Worm (Caenorhabditis elegans) whole organism, young adult: ENCODE results near the gene C50F7.6.

Source experiments
- B0019.2 ChIP-seq: fragments of 200-800 bp; sonication (Bioruptor generic); conservative IDR thresholded peaks from 2 replicates; pipeline ENCODE4 v1.3.6; 2022; ENCODE audit warnings: missing genetic modification reagents, missing genetic modification characterization, missing compliant biosample characterization
- D2030.7 ChIP-seq: fragments of 200-800 bp; sonication (Bioruptor generic); IDR thresholded peaks from 2 replicates; pipeline ENCODE4 v1.3.6; 2022; ENCODE audit warnings: missing genetic modification reagents, missing genetic modification characterization, missing compliant biosample characterization
- F22D6.2 ChIP-seq: sonication (generic microtip); optimal IDR thresholded peaks from 2 replicates; lab custom pipeline; 2016; ENCODE audit warnings: mild to moderate bottlenecking, missing genetic modification characterization, missing compliant biosample characterization
- F23B12.7 ChIP-seq: sonication (generic microtip); optimal IDR thresholded peaks from 2 replicates; lab custom pipeline; 2017; ENCODE audit warnings: missing genetic modification characterization, mild to moderate bottlenecking, missing compliant biosample characterization, antibody characterized with exemption, moderate library complexity; ENCODE audit not compliant: insufficient read depth
- F33H1.4 ChIP-seq: fragments of 200-800 bp; sonication (Bioruptor generic); IDR thresholded peaks from 2 replicates; pipeline ENCODE4 v1.3.6; 2022; ENCODE audit warnings: missing genetic modification reagents, missing genetic modification characterization, missing compliant biosample characterization
- F52B5.7 ChIP-seq: sonication (generic microtip); optimal IDR thresholded peaks from 2 replicates; lab custom pipeline; 2016; ENCODE audit warnings: mild to moderate bottlenecking, missing genetic modification characterization, missing compliant biosample characterization
- K12H6.12 ChIP-seq: fragments of 200-800 bp; sonication (Bioruptor generic); optimal IDR thresholded peaks from 2 replicates; lab custom pipeline; 2018; ENCODE audit warnings: mild to moderate bottlenecking, missing genetic modification characterization, missing compliant biosample characterization
- ZK185.1 ChIP-seq: sonication (generic microtip); optimal IDR thresholded peaks from 2 replicates; lab custom pipeline; 2016; ENCODE audit warnings: mild to moderate bottlenecking, missing genetic modification characterization, missing compliant biosample characterization; ENCODE audit not compliant: poor library complexity, severe bottlenecking
- aptf-2 ChIP-seq: fragments of 200-800 bp; sonication (Bioruptor generic); conservative IDR thresholded peaks from 2 replicates; pipeline ENCODE4 v1.3.6; 2022; ENCODE audit warnings: missing genetic modification reagents, missing genetic modification characterization, missing compliant biosample characterization
- aptf-3 ChIP-seq: fragments of 200-800 bp; sonication (Bioruptor generic); IDR thresholded peaks from 2 replicates; pipeline ENCODE4 v1.3.6; 2022; ENCODE audit warnings: missing genetic modification characterization, missing compliant biosample characterization
- atf-7 ChIP-seq: sonication (generic microtip); optimal IDR thresholded peaks from 2 replicates; lab custom pipeline; 2017; ENCODE audit warnings: mild to moderate bottlenecking, missing genetic modification characterization, missing compliant biosample characterization
- attf-3 ChIP-seq: fragments of 200-800 bp; sonication (Bioruptor generic); conservative IDR thresholded peaks from 2 replicates; pipeline ENCODE4 v1.3.6; 2022; ENCODE audit warnings: missing genetic modification reagents, missing genetic modification characterization, missing compliant biosample characterization
- attf-5 ChIP-seq: fragments of 200-800 bp; sonication (Bioruptor generic); optimal IDR thresholded peaks from 2 replicates; lab custom pipeline; 2018; ENCODE audit warnings: mild to moderate bottlenecking, missing genetic modification characterization, missing compliant biosample characterization
- attf-6 ChIP-seq: fragments of 200-800 bp; sonication (Bioruptor generic); IDR thresholded peaks from 2 replicates; pipeline ENCODE4 v1.3.6; 2022; ENCODE audit warnings: missing genetic modification reagents, missing genetic modification characterization, missing compliant biosample characterization
- bed-1 ChIP-seq: fragments of 200-800 bp; sonication (Bioruptor generic); IDR thresholded peaks from 2 replicates; pipeline ENCODE4 v1.3.6; 2022; ENCODE audit warnings: missing genetic modification reagents, missing genetic modification characterization, missing compliant biosample characterization
- ccch-3 ChIP-seq: fragments of 200-800 bp; sonication (Bioruptor generic); optimal IDR thresholded peaks from 2 replicates; lab custom pipeline; 2018; ENCODE audit warnings: mild to moderate bottlenecking, missing genetic modification characterization, missing compliant biosample characterization
- cebp-1 ChIP-seq, 2 experiments: fragments of 200-800 bp in 1 of 2; sonication (Bioruptor generic) in 1 of 2; sonication (generic microtip) in 1 of 2; IDR thresholded peaks in 1 of 2; optimal IDR thresholded peaks in 1 of 2; 2 replicates each; pipeline versions ENCODE4 v1.3.6 to Lab custom; 2017 to 2022; ENCODE audit warnings: missing compliant biosample characterization in 2 of 2, missing genetic modification characterization in 2 of 2, mild to moderate bottlenecking in 1 of 2, missing genetic modification reagents in 1 of 2, moderate library complexity in 1 of 2
- cebp-2 ChIP-seq: fragments of 200-800 bp; sonication (Bioruptor generic); IDR thresholded peaks from 2 replicates; pipeline ENCODE4 v1.3.6; 2022; ENCODE audit warnings: missing genetic modification characterization, missing compliant biosample characterization
- die-1 ChIP-seq: sonication (generic microtip); optimal IDR thresholded peaks from 2 replicates; lab custom pipeline; 2016; ENCODE audit warnings: missing genotype, mild to moderate bottlenecking, missing genetic modification characterization, missing compliant biosample characterization
- dpl-1 ChIP-seq: fragments of 150-350 bp; optimal IDR thresholded peaks from 2 replicates; lab custom pipeline; 2014; ENCODE audit warnings: missing biosample characterization, missing genetic modification reagents, missing genetic modification characterization
- efl-1 ChIP-seq: fragments of 150-350 bp; optimal IDR thresholded peaks from 2 replicates; lab custom pipeline; 2014; ENCODE audit warnings: missing biosample characterization, missing genetic modification reagents, missing genetic modification characterization
- egl-18 ChIP-seq: fragments of 200-800 bp; sonication (Bioruptor generic); IDR thresholded peaks from 2 replicates; pipeline ENCODE4 v1.3.6; 2022; ENCODE audit warnings: missing genetic modification reagents, missing genetic modification characterization, missing compliant biosample characterization
- egl-44 ChIP-seq: fragments of 200-800 bp; sonication (Bioruptor generic); IDR thresholded peaks from 2 replicates; pipeline ENCODE4 v1.3.6; 2022; ENCODE audit warnings: missing genetic modification reagents, missing genetic modification characterization, missing compliant biosample characterization
- egrh-3 ChIP-seq: fragments of 200-800 bp; sonication (Bioruptor generic); IDR thresholded peaks from 2 replicates; pipeline ENCODE4 v1.3.6; 2022; ENCODE audit warnings: missing genetic modification reagents, missing genetic modification characterization, missing compliant biosample characterization
- ekl-4 ChIP-seq: fragments of 200-800 bp; sonication (Bioruptor generic); IDR thresholded peaks from 2 replicates; pipeline ENCODE4 v1.3.6; 2022; ENCODE audit warnings: missing genetic modification reagents, missing genetic modification characterization, missing compliant biosample characterization
- fkh-3 ChIP-seq: sonication (generic microtip); optimal IDR thresholded peaks from 2 replicates; lab custom pipeline; 2016; ENCODE audit warnings: mild to moderate bottlenecking, missing genetic modification characterization, missing compliant biosample characterization
- hlh-26 ChIP-seq: fragments of 200-800 bp; sonication (Bioruptor generic); conservative IDR thresholded peaks from 2 replicates; pipeline ENCODE4 v1.3.6; 2022; ENCODE audit warnings: missing genetic modification reagents, missing genetic modification characterization, missing compliant biosample characterization
- hrde-1 ChIP-seq: sonication (generic microtip); optimal IDR thresholded peaks from 2 replicates; lab custom pipeline; 2016; ENCODE audit warnings: missing genetic modification characterization, mild to moderate bottlenecking, missing compliant biosample characterization, moderate library complexity, missing genotype, missing genetic modification reagents, borderline replicate concordance
- lag-1 ChIP-seq: fragments of 200-800 bp; sonication (Bioruptor generic); IDR thresholded peaks from 2 replicates; pipeline ENCODE4 v1.3.6; 2022; ENCODE audit warnings: missing genetic modification reagents, missing genetic modification characterization, missing compliant biosample characterization
- let-526 ChIP-seq: fragments of 200-800 bp; sonication (Bioruptor generic); IDR thresholded peaks from 2 replicates; pipeline ENCODE4 v1.3.6; 2022; ENCODE audit warnings: missing genetic modification reagents, missing genetic modification characterization, missing compliant biosample characterization
- lin-35 ChIP-seq, 3 experiments: fragments of 150-350 bp in 2 of 3; sonication (generic microtip) in 1 of 3; optimal IDR thresholded peaks; 2 replicates each; lab custom pipeline; 2014 to 2018; ENCODE audit warnings: missing biosample characterization in 3 of 3, missing genetic modification characterization in 3 of 3, missing genetic modification reagents in 3 of 3
- lin-40 ChIP-seq: sonication (generic microtip); optimal IDR thresholded peaks from 2 replicates; lab custom pipeline; 2016; ENCODE audit warnings: missing genetic modification characterization, mild to moderate bottlenecking, missing compliant biosample characterization, missing genotype, missing genetic modification reagents
- lin-54 ChIP-seq: fragments of 200-800 bp; sonication (Bioruptor generic); optimal IDR thresholded peaks from 2 replicates; lab custom pipeline; 2018; ENCODE audit warnings: mild to moderate bottlenecking, missing genetic modification characterization, missing compliant biosample characterization
- lsl-1 ChIP-seq: fragments of 200-800 bp; sonication (Bioruptor generic); optimal IDR thresholded peaks from 2 replicates; lab custom pipeline; 2018; ENCODE audit warnings: mild to moderate bottlenecking, missing genetic modification characterization, moderate library complexity, missing compliant biosample characterization
- mcd-1 ChIP-seq: fragments of 200-800 bp; sonication (Bioruptor generic); IDR thresholded peaks from 2 replicates; pipeline ENCODE4 v1.3.6; 2022; ENCODE audit warnings: missing genetic modification reagents, missing genetic modification characterization, missing compliant biosample characterization
- mes-4 ChIP-seq: sonication (generic microtip); optimal IDR thresholded peaks from 2 replicates; lab custom pipeline; 2016; ENCODE audit warnings: missing genotype, missing genetic modification characterization, missing compliant biosample characterization
- nhr-80 ChIP-seq: sonication (generic microtip); optimal IDR thresholded peaks from 2 replicates; lab custom pipeline; 2016; ENCODE audit warnings: missing genetic modification characterization, missing compliant biosample characterization
- pbrm-1 ChIP-seq: fragments of 200-800 bp; sonication (Bioruptor generic); IDR thresholded peaks from 2 replicates; pipeline ENCODE4 v1.3.6; 2022; ENCODE audit warnings: missing genetic modification reagents, missing genetic modification characterization, missing compliant biosample characterization
- snpc-1.3 ChIP-seq: sonication (generic microtip); optimal IDR thresholded peaks from 2 replicates; lab custom pipeline; 2017; ENCODE audit warnings: missing genetic modification characterization, mild to moderate bottlenecking, missing compliant biosample characterization, antibody characterized with exemption, moderate library complexity, missing genotype, missing genetic modification reagents; ENCODE audit not compliant: insufficient read depth
- snpc-4 ChIP-seq, 5 experiments: fragments of 150-350 bp in 1 of 5; sonication (generic microtip) in 4 of 5; optimal IDR thresholded peaks; 2 replicates each; lab custom pipeline; 2014 to 2018; ENCODE audit warnings: missing genetic modification characterization in 5 of 5, missing biosample characterization in 3 of 5, antibody characterized with exemption in 2 of 5, mild to moderate bottlenecking in 2 of 5, missing compliant biosample characterization in 2 of 5, missing genotype in 2 of 5, moderate library complexity in 2 of 5, missing genetic modification reagents in 1 of 5
- tbp1 ChIP-seq: fragments of 200-800 bp; sonication (Bioruptor generic); optimal IDR thresholded peaks from 2 replicates; lab custom pipeline; 2018; ENCODE audit warnings: mild to moderate bottlenecking, missing genetic modification characterization, missing compliant biosample characterization
- ztf-3 ChIP-seq: fragments of 200-800 bp; sonication (Bioruptor generic); optimal IDR thresholded peaks from 2 replicates; lab custom pipeline; 2018; ENCODE audit warnings: mild to moderate bottlenecking, missing genetic modification characterization, missing compliant biosample characterization

The C50F7.6 gene

DNA sequence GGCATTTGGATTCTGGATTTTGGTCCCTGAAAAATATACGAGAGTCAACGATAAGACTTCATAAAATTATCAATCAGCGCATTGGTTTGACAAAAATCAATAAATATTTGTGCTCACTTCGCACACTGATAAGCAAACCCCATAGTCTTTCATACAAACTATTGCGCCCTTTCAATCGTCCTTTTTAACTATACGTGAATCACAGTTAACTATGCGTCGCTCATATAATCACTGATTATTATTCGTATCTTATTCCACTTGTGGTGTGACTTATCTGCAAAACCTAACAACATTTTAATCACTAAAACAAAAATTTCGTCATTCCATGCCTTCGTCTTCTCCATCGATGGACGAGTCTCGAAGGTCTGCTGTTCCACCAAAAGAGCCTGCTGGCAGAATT, 12.2 kb downstream of the C50F7.6 start, which contains the start of gene nhr-8 (continued):
- no peak for TF ChIP-seq hrde-1 (tag; lab: Kevin White, UChicago)

DNA sequence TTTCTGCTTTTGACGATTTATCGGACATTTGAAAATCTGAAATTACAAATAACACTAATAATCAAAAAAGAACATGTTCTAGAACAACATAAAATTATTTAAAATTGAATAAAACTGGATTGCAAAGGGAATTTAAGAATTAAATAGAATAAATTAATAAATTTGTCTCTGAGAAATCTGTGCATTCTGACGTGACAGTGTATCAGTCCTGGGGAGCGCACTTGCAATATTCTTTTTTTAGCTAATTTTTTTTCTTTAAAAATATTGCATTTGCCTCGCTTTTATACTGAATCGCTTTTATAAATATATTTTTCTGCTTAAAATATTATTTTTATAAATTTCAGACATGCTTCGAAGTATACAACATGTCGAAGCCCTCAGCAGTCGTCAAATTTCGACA, 13.3 kb downstream of the C50F7.6 start, which contains the start of the genes mrpl-1, emc-6 and mrps-24:
Gene mrpl-1 (minus strand): TSS at position 1 of the 400 bp plus-strand sequence.
Gene emc-6 (minus strand): TSS at position 36 of the 400 bp plus-strand sequence.
Gene mrps-24 (plus strand): TSS at position 345 of the 400 bp plus-strand sequence.
- no peak for TF ChIP-seq cebp-2
- no peak for TF ChIP-seq ztf-3 (GFP tag; lab: Kevin White, UChicago)
- TF ChIP-seq ccch-3 (GFP tag; lab: Kevin White, UChicago), result no peak
- TF ChIP-seq K12H6.12 (tag; lab: Kevin White, UChicago), result no peak
- TF ChIP-seq lin-35 (GFP tag; optimal IDR thresholded peaks at IDR 0.05; lab: Kevin White, UChicago), result peak in 1 of 3 experiments; percentile 75
- TF ChIP-seq ekl-4 (GFP tag; lab: Robert Waterston, UW), result no peak
- no peak for TF ChIP-seq cebp-1 (GFP tag; IDR thresholded peaks at IDR 0.05; lab: Robert Waterston, UW)
- TF ChIP-seq cebp-1 (tag; optimal IDR thresholded peaks at IDR 0.05; lab: Kevin White, UChicago), result peak; percentile 54
- TF ChIP-seq die-1 (tag; lab: Kevin White, UChicago), result no peak
- TF ChIP-seq mes-4, result no peak
- no peak for TF ChIP-seq F22D6.2 (tag; lab: Kevin White, UChicago)
- no peak for TF ChIP-seq egl-18 (GFP tag; lab: Robert Waterston, UW)
- no peak for TF ChIP-seq nhr-80 (tag; lab: Kevin White, UChicago)
- no peak for TF ChIP-seq hlh-26 (GFP tag; lab: Robert Waterston, UW)
- TF ChIP-seq mcd-1 (GFP tag; lab: Robert Waterston, UW), result peak; percentile 92
- TF ChIP-seq F52B5.7 (tag; lab: Kevin White, UChicago), result no peak
- TF ChIP-seq D2030.7, result 0 out of 2 replicates have a peak, but pooled peaks have one; percentile 7
- TF ChIP-seq attf-5, result peak; percentile 73
- no peak for TF ChIP-seq attf-6 (GFP tag; lab: Robert Waterston, UW)
- TF ChIP-seq hrde-1 (tag; lab: Kevin White, UChicago), result no peak
- no peak for TF ChIP-seq fkh-3 (tag; lab: Kevin White, UChicago)
- TF ChIP-seq aptf-2 (GFP tag; lab: Robert Waterston, UW), result no peak
- no peak for TF ChIP-seq pbrm-1
- peak; percentile 56 for TF ChIP-seq snpc-4 (GFP tag; optimal IDR thresholded peaks at IDR 0.05; lab: Kevin White, UChicago)
- peak in 3 of 4 experiments; percentile 30 to 64 (median 48) for TF ChIP-seq snpc-4 (tag; optimal IDR thresholded peaks at IDR 0.05; lab: Kevin White, UChicago)
- TF ChIP-seq ZK185.1, result peak; percentile 25
- TF ChIP-seq B0019.2 (GFP tag; lab: Robert Waterston, UW), result no peak
- TF ChIP-seq F33H1.4 (GFP tag; lab: Robert Waterston, UW), result peak; percentile 25
- peak; percentile 74 for TF ChIP-seq F23B12.7 (tag; lab: Kevin White, UChicago)
- no peak for TF ChIP-seq egrh-3
- TF ChIP-seq lin-54 (GFP tag; lab: Kevin White, UChicago), result peak; percentile 24
- no peak for TF ChIP-seq bed-1 (GFP tag; lab: Robert Waterston, UW)
- TF ChIP-seq lsl-1, result peak; percentile 20
- TF ChIP-seq tbp1 (GFP tag; lab: Kevin White, UChicago), result peak; percentile 23
- TF ChIP-seq aptf-3 (GFP tag; lab: Robert Waterston, UW), result no peak
- no peak for TF ChIP-seq let-526 (GFP tag; lab: Robert Waterston, UW)
- TF ChIP-seq dpl-1, result peak; percentile 14
- no peak for TF ChIP-seq atf-7 (tag; lab: Kevin White, UChicago)
- peak; percentile 1 for TF ChIP-seq efl-1 (GFP tag; lab: Kevin White, UChicago)
- TF ChIP-seq snpc-1.3 (tag; lab: Kevin White, UChicago), result peak; percentile 72
- no peak for TF ChIP-seq lag-1
- peak; percentile 16 for TF ChIP-seq lin-40 (tag; lab: Kevin White, UChicago)
- TF ChIP-seq egl-44, result no peak
- peak; percentile 40; the same call in 1 of the 2 replicates for TF ChIP-seq attf-3 (GFP tag; lab: Robert Waterston, UW)
